Fruit fly (Drosophila melanogaster) whole organism, embryonic: ENCODE measurements around the gene sdt.

Experiments used
- Blimp-1 ChIP-seq: fragments of 200-800 bp; sonication (Bioruptor generic); optimal IDR thresholded peaks from 3 replicates; lab custom pipeline; 2018; ENCODE audit warnings: missing biosample characterization, missing genetic modification characterization, mild to moderate bottlenecking, moderate library complexity, missing genetic modification reagents
- CG10267 ChIP-seq: fragments of 200-800 bp; sonication (Bioruptor generic); optimal IDR thresholded peaks from 2 replicates; lab custom pipeline; 2018; ENCODE audit warnings: missing biosample characterization, mild to moderate bottlenecking, missing genetic modification characterization, moderate library complexity
- CG10565 ChIP-seq: fragments of 200-800 bp; sonication (Bioruptor generic); optimal IDR thresholded peaks from 3 replicates; lab custom pipeline; 2016; ENCODE audit warnings: missing biosample characterization, mild to moderate bottlenecking, missing genetic modification characterization
- CG11695 ChIP-seq: fragments of 200-800 bp; sonication (Bioruptor generic); IDR thresholded peaks from 3 replicates; pipeline ENCODE4 v1.3.6; 2022; ENCODE audit warnings: missing biosample characterization, missing genetic modification characterization
- CG12071 ChIP-seq: fragments of 200-800 bp; sonication (Bioruptor generic); optimal IDR thresholded peaks from 3 replicates; lab custom pipeline; 2018; ENCODE audit warnings: missing biosample characterization, mild to moderate bottlenecking, missing genetic modification characterization
- CG12659 ChIP-seq: fragments of 200-800 bp; sonication (Bioruptor generic); optimal IDR thresholded peaks from 3 replicates; lab custom pipeline; 2017; ENCODE audit warnings: mild to moderate bottlenecking, missing biosample characterization, missing genetic modification reagents, missing genetic modification characterization
- CG12942 ChIP-seq: fragments of 200-800 bp; sonication (Bioruptor generic); optimal IDR thresholded peaks from 3 replicates; lab custom pipeline; 2016; ENCODE audit warnings: missing biosample characterization, missing genetic modification characterization
- CG1529 ChIP-seq: fragments of 200-800 bp; sonication (Bioruptor generic); optimal IDR thresholded peaks from 3 replicates; lab custom pipeline; 2018; ENCODE audit warnings: missing biosample characterization, missing genetic modification characterization
- CG15601 ChIP-seq: fragments of 200-800 bp; sonication (Bioruptor generic); optimal IDR thresholded peaks from 3 replicates; lab custom pipeline; 2019; ENCODE audit warnings: missing biosample characterization, mild to moderate bottlenecking, missing genetic modification characterization, moderate library complexity
- CG1647 ChIP-seq: fragments of 200-800 bp; sonication (Bioruptor generic); optimal IDR thresholded peaks from 3 replicates; lab custom pipeline; 2016; ENCODE audit warnings: missing biosample characterization, missing genetic modification characterization
- CG17361 ChIP-seq: fragments of 200-800 bp; sonication (Bioruptor generic); IDR thresholded peaks from 3 replicates; pipeline ENCODE4 v1.3.6; 2022; ENCODE audit warnings: missing biosample characterization, missing genetic modification characterization
- CG2116 ChIP-seq: fragments of 200-800 bp; sonication (Bioruptor generic); optimal IDR thresholded peaks from 3 replicates; lab custom pipeline; 2018; ENCODE audit warnings: missing biosample characterization, mild to moderate bottlenecking, missing genetic modification characterization
- CG2120 ChIP-seq: fragments of 200-800 bp; sonication (Bioruptor generic); optimal IDR thresholded peaks from 3 replicates; lab custom pipeline; 2016; ENCODE audit warnings: missing biosample characterization, missing genetic modification characterization
- CG2199 ChIP-seq: fragments of 200-800 bp; sonication (Bioruptor generic); IDR thresholded peaks from 3 replicates; pipeline ENCODE4 v1.3.6; 2022; ENCODE audit warnings: missing biosample characterization, missing genetic modification characterization
- CG3065 ChIP-seq: fragments of 200-800 bp; sonication (Bioruptor generic); optimal IDR thresholded peaks from 2 replicates; lab custom pipeline; 2016; ENCODE audit warnings: missing biosample characterization, missing genetic modification characterization
- CG4360 ChIP-seq: fragments of 200-800 bp; sonication (Bioruptor generic); IDR thresholded peaks from 2 replicates; pipeline ENCODE4 v1.3.6; 2022; ENCODE audit warnings: missing biosample characterization, missing genetic modification characterization
- CG4820 ChIP-seq: fragments of 200-800 bp; sonication (Bioruptor generic); optimal IDR thresholded peaks from 3 replicates; lab custom pipeline; 2016; ENCODE audit warnings: missing biosample characterization, missing genetic modification characterization
- CG7357 ChIP-seq: fragments of 200-800 bp; sonication (Bioruptor generic); IDR thresholded peaks from 3 replicates; pipeline ENCODE4 v1.3.6; 2022; ENCODE audit warnings: missing biosample characterization, missing genetic modification characterization
- CG7745 ChIP-seq: fragments of 200-800 bp; sonication (Bioruptor generic); optimal IDR thresholded peaks from 2 replicates; lab custom pipeline; 2018; ENCODE audit warnings: missing biosample characterization, mild to moderate bottlenecking, missing genetic modification characterization, moderate library complexity
- CG9876 ChIP-seq: fragments of 200-800 bp; sonication (Bioruptor generic); optimal IDR thresholded peaks from 2 replicates; lab custom pipeline; 2016; ENCODE audit warnings: missing biosample characterization, missing genetic modification characterization
- CG9932 ChIP-seq: fragments of 200-800 bp; sonication (Bioruptor generic); IDR thresholded peaks from 2 replicates; pipeline ENCODE4 v1.3.6; 2022; ENCODE audit warnings: missing biosample characterization, missing genetic modification characterization
- Drgx ChIP-seq: fragments of 200-800 bp; sonication (Bioruptor generic); IDR thresholded peaks from 2 replicates; pipeline ENCODE4 v1.3.6; 2022; ENCODE audit warnings: missing biosample characterization, missing genetic modification characterization
- ERR ChIP-seq: fragments of 200-800 bp; sonication (Bioruptor generic); optimal IDR thresholded peaks from 2 replicates; lab custom pipeline; 2016; ENCODE audit warnings: missing biosample characterization, missing genetic modification characterization
- Fer2 ChIP-seq: fragments of 200-800 bp; sonication (Bioruptor generic); optimal IDR thresholded peaks from 2 replicates; lab custom pipeline; 2018; ENCODE audit warnings: missing biosample characterization, mild to moderate bottlenecking, missing genetic modification characterization, moderate library complexity
- HmgD ChIP-seq: fragments of 200-800 bp; sonication (Bioruptor generic); optimal IDR thresholded peaks from 3 replicates; lab custom pipeline; 2016; ENCODE audit warnings: missing biosample characterization, missing genetic modification characterization
- Jarid2 ChIP-seq: fragments of 200-800 bp; sonication (Bioruptor generic); optimal IDR thresholded peaks from 3 replicates; lab custom pipeline; 2017; ENCODE audit warnings: mild to moderate bottlenecking, missing biosample characterization, missing genetic modification reagents, missing genetic modification characterization
- Mad ChIP-seq: fragments of 200-800 bp; sonication (Bioruptor generic); optimal IDR thresholded peaks from 2 replicates; lab custom pipeline; 2016; ENCODE audit warnings: missing biosample characterization, missing genetic modification characterization
- Mrtf ChIP-seq: fragments of 200-800 bp; sonication (Bioruptor generic); IDR thresholded peaks from 3 replicates; pipeline ENCODE4 v1.3.6; 2022; ENCODE audit warnings: missing biosample characterization, missing genetic modification characterization
- NFAT ChIP-seq: fragments of 200-800 bp; sonication (Bioruptor generic); IDR thresholded peaks from 2 replicates; pipeline ENCODE4 v1.3.6; 2022; ENCODE audit warnings: missing biosample characterization, missing genetic modification characterization
- NK7.1 ChIP-seq: fragments of 200-800 bp; sonication (Bioruptor generic); optimal IDR thresholded peaks from 3 replicates; lab custom pipeline; 2016; ENCODE audit warnings: missing biosample characterization, missing genetic modification characterization
- Nf-YB ChIP-seq: fragments of 200-800 bp; sonication (Bioruptor generic); optimal IDR thresholded peaks from 3 replicates; lab custom pipeline; 2019; ENCODE audit warnings: missing biosample characterization, mild to moderate bottlenecking, missing genetic modification characterization, moderate library complexity
- Sin3A ChIP-seq: fragments of >200 bp; optimal IDR thresholded peaks from 2 replicates; lab custom pipeline; 2018
- TFAM ChIP-seq: fragments of 200-800 bp; sonication (Bioruptor generic); optimal IDR thresholded peaks from 2 replicates; lab custom pipeline; 2017; ENCODE audit warnings: missing biosample characterization, missing genetic modification characterization, inconsistent platforms
- abd-A ChIP-seq: fragments of 200-800 bp; sonication (Bioruptor generic); optimal IDR thresholded peaks from 3 replicates; lab custom pipeline; 2019; ENCODE audit warnings: missing biosample characterization, mild to moderate bottlenecking, missing genetic modification characterization, moderate library complexity
- amos ChIP-seq: fragments of 200-800 bp; sonication (Bioruptor generic); IDR thresholded peaks from 2 replicates; pipeline ENCODE4 v1.3.6; 2022; ENCODE audit warnings: missing biosample characterization, missing genetic modification characterization; ENCODE audit not compliant: partially characterized antibody
- br ChIP-seq: fragments of >200 bp; optimal IDR thresholded peaks from 2 replicates; lab custom pipeline; 2017
- croc ChIP-seq: fragments of 200-800 bp; sonication (Bioruptor generic); conservative IDR thresholded peaks from 3 replicates; pipeline ENCODE4 v1.3.6; 2022; ENCODE audit warnings: missing biosample characterization, missing genetic modification characterization
- ems ChIP-seq: fragments of 200-800 bp; sonication (Bioruptor generic); optimal IDR thresholded peaks from 3 replicates; lab custom pipeline; 2016; ENCODE audit warnings: missing biosample characterization, missing genetic modification characterization
- ham ChIP-seq: fragments of 200-800 bp; sonication (Bioruptor generic); IDR thresholded peaks from 2 replicates; pipeline ENCODE4 v1.3.6; 2022; ENCODE audit warnings: missing biosample characterization, missing genetic modification characterization
- oc ChIP-seq: fragments of 200-800 bp; sonication (Bioruptor generic); optimal IDR thresholded peaks from 2 replicates; lab custom pipeline; 2018; ENCODE audit warnings: missing biosample characterization, mild to moderate bottlenecking, missing genetic modification characterization, moderate library complexity
- org-1 ChIP-seq: fragments of 200-800 bp; sonication (Bioruptor generic); optimal IDR thresholded peaks from 2 replicates; lab custom pipeline; 2017; ENCODE audit warnings: missing biosample characterization, missing genetic modification characterization
- peb ChIP-seq: fragments of 200-800 bp; sonication (Bioruptor generic); IDR thresholded peaks from 2 replicates; pipeline ENCODE4 v1.3.6; 2022; ENCODE audit warnings: missing biosample characterization, missing genetic modification characterization
- prd ChIP-seq, 3 experiments: fragments of >200 bp in 2 of 3; fragments of 200-800 bp in 1 of 3; sonication (Bioruptor generic) in 1 of 3; optimal IDR thresholded peaks in 2 of 3; IDR thresholded peaks in 1 of 3; 2 replicates in 2 of 3; 3 replicates in 1 of 3; pipeline versions ENCODE4 v1.3.6 to Lab custom; 2017 to 2022; ENCODE audit warnings: missing biosample characterization in 1 of 3, missing genetic modification characterization in 1 of 3
- pros ChIP-seq: fragments of 200-800 bp; sonication (Bioruptor generic); optimal IDR thresholded peaks from 3 replicates; lab custom pipeline; 2019; ENCODE audit warnings: missing biosample characterization, mild to moderate bottlenecking, missing genetic modification characterization, moderate library complexity
- so ChIP-seq: fragments of 200-800 bp; sonication (Bioruptor generic); IDR thresholded peaks from 3 replicates; pipeline ENCODE4 v1.3.6; 2022; ENCODE audit warnings: missing biosample characterization, missing genetic modification characterization
- sug ChIP-seq: fragments of 200-800 bp; optimal IDR thresholded peaks from 2 replicates; lab custom pipeline; 2019; ENCODE audit warnings: missing biosample characterization, mild to moderate bottlenecking, missing genetic modification characterization, moderate library complexity
- tll ChIP-seq, 2 experiments: fragments of 200-800 bp in 1 of 2; fragments of >200 bp in 1 of 2; sonication (Bioruptor generic) in 1 of 2; optimal IDR thresholded peaks; 2 replicates each; lab custom pipeline; 2017 to 2019; ENCODE audit warnings: missing biosample characterization in 2 of 2, missing genetic modification characterization in 2 of 2, mild to moderate bottlenecking in 1 of 2, moderate library complexity in 1 of 2
- wor ChIP-seq: fragments of 200-800 bp; sonication (Bioruptor generic); IDR thresholded peaks from 2 replicates; pipeline ENCODE4 v1.3.6; 2022; ENCODE audit warnings: missing biosample characterization, missing genetic modification characterization
- zf30C ChIP-seq: fragments of 200-800 bp; sonication (Bioruptor generic); optimal IDR thresholded peaks from 3 replicates; lab custom pipeline; 2018; ENCODE audit warnings: missing biosample characterization, mild to moderate bottlenecking, missing genetic modification characterization
- zfh1 ChIP-seq: fragments of 200-800 bp; sonication (Bioruptor generic); IDR thresholded peaks from 3 replicates; pipeline ENCODE4 v1.3.6; 2022; ENCODE audit warnings: missing biosample characterization, missing genetic modification characterization

The sdt gene

dm6 chrX:8141353-8142066 lies 36.8 kb upstream of the sdt start (continued):
- TF ChIP-seq CG11695 (GFP tag; lab: Robert Waterston, UW) = peak; percentile 40; the same call in 1 of the 3 replicates
- TF ChIP-seq Sin3A (lab: Kevin White, UChicago) = no peak
- TF ChIP-seq pros (GFP tag; lab: Kevin White, UChicago) = peak; percentile 66
- TF ChIP-seq peb = no peak
- no peak for TF ChIP-seq Fer2 (tag; lab: Kevin White, UChicago)
- TF ChIP-seq oc (tag; lab: Kevin White, UChicago) = no peak
- TF ChIP-seq zf30C (GFP tag; lab: Kevin White, UChicago) = no peak
- TF ChIP-seq CG12659 (GFP tag; lab: Kevin White, UChicago) = no peak
- no peak for TF ChIP-seq CG1529 (GFP tag; lab: Kevin White, UChicago)
- TF ChIP-seq HmgD (GFP tag; lab: Kevin White, UChicago) = peak; percentile 11
- no peak for TF ChIP-seq CG15601 (tag; lab: Kevin White, UChicago)
- no peak for TF ChIP-seq ERR (GFP tag; lab: Kevin White, UChicago)
- no peak for TF ChIP-seq CG12071 (GFP tag; lab: Kevin White, UChicago)
- no peak for TF ChIP-seq CG1647 (GFP tag; lab: Kevin White, UChicago)
- no peak for TF ChIP-seq CG12942 (GFP tag; lab: Kevin White, UChicago)
- TF ChIP-seq abd-A = peak; percentile 82
- TF ChIP-seq CG2116 (GFP tag; lab: Kevin White, UChicago) = no peak
- peak; percentile 53; the same call in 1 of the 2 replicates for TF ChIP-seq CG4360
- TF ChIP-seq prd (optimal IDR thresholded peaks at IDR 0.05; lab: Kevin White, UChicago) = no peak
- peak; percentile 44; the same call in 1 of the 3 replicates for TF ChIP-seq prd (GFP tag; IDR thresholded peaks at IDR 0.05; lab: Robert Waterston, UW)
- TF ChIP-seq Blimp-1 (GFP tag; lab: Kevin White, UChicago) = no peak
- TF ChIP-seq CG10267 (tag; lab: Kevin White, UChicago) = no peak
- peak; percentile 10 for TF ChIP-seq sug (tag; lab: Kevin White, UChicago)
- peak; percentile 37; the same call in 1 of the 2 replicates for TF ChIP-seq CG9932 (GFP tag; lab: Robert Waterston, UW)
- no peak for TF ChIP-seq CG10565 (GFP tag; lab: Kevin White, UChicago)
- no peak for TF ChIP-seq croc (GFP tag; lab: Robert Waterston, UW)
- no peak for TF ChIP-seq CG7745 (tag; lab: Kevin White, UChicago)
- no peak for TF ChIP-seq so (GFP tag; lab: Robert Waterston, UW)
- no peak for TF ChIP-seq CG7357 (GFP tag; lab: Robert Waterston, UW)
- TF ChIP-seq Mad (GFP tag; lab: Kevin White, UChicago) = peak; percentile 19
- TF ChIP-seq ham = no peak
- TF ChIP-seq CG9876 (GFP tag; lab: Kevin White, UChicago) = no peak
- no peak for TF ChIP-seq Mrtf (GFP tag; lab: Robert Waterston, UW)
- TF ChIP-seq CG4820 (GFP tag; lab: Kevin White, UChicago) = peak; percentile 15
- no peak for TF ChIP-seq CG2199
- no peak for TF ChIP-seq amos (GFP tag; lab: Robert Waterston, UW)
- TF ChIP-seq Jarid2 (GFP tag; lab: Kevin White, UChicago) = no peak
- TF ChIP-seq CG2120 (GFP tag; lab: Kevin White, UChicago) = peak; percentile 90
- TF ChIP-seq CG17361 (GFP tag; lab: Robert Waterston, UW) = peak; percentile 31; the same call in 1 of the 3 replicates
- no peak for TF ChIP-seq CG3065 (GFP tag; lab: Kevin White, UChicago)
- no peak for TF ChIP-seq Nf-YB (GFP tag; lab: Kevin White, UChicago)
- no peak for TF ChIP-seq TFAM
- no peak for TF ChIP-seq br (lab: Kevin White, UChicago)
- peak; percentile 15 for TF ChIP-seq ems (GFP tag; lab: Kevin White, UChicago)
- TF ChIP-seq tll (GFP tag; optimal IDR thresholded peaks at IDR 0.05; lab: Kevin White, UChicago) = no peak
- no peak for TF ChIP-seq NK7.1 (GFP tag; lab: Kevin White, UChicago)
- peak; percentile 35; the same call in 1 of the 2 replicates for TF ChIP-seq NFAT (GFP tag; lab: Robert Waterston, UW)
- peak; percentile 42; the same call in 1 of the 2 replicates for TF ChIP-seq Drgx
- TF ChIP-seq wor (GFP tag; lab: Robert Waterston, UW) = no peak
- no peak for TF ChIP-seq zfh1 (GFP tag; lab: Robert Waterston, UW)
- peak; percentile 39 for TF ChIP-seq org-1
